Worm (Caenorhabditis elegans): ENCODE results near the gene lec-4.

- no peak for TF ChIP-seq lsy-2 (tag; optimal IDR thresholded peaks at IDR 0.05)
- no peak for TF ChIP-seq fos-1 (tag; optimal IDR thresholded peaks at IDR 0.05)
- no peak for TF ChIP-seq nhr-237 (tag; optimal IDR thresholded peaks at IDR 0.05)
- TF ChIP-seq dmd-9 (GFP tag; IDR thresholded peaks at IDR 0.05), result no peak
- TF ChIP-seq lin-15B (tag; optimal IDR thresholded peaks at IDR 0.05), result no peak
- TF ChIP-seq lin-1 (GFP tag; IDR thresholded peaks at IDR 0.05), result no peak
Observed at ce11 chrIII:3764043-3764442, 9.1 kb downstream of the lec-4 start.

All from whole organism, L4 larva.